Worm (Caenorhabditis elegans) whole organism, L4 larva: ENCODE measurements around the gene ssq-1.
A peak's percentile ranks its signal among the peaks of the same experiment; 100 is the strongest.

Source experiments
- F10B5.3 ChIP-seq: sonication (generic microtip); optimal IDR thresholded peaks from 2 replicates; lab custom pipeline; 2016; ENCODE audit warnings: mild to moderate bottlenecking, missing genetic modification characterization, missing compliant biosample characterization
- T20F7.1 ChIP-seq: fragments of 200-800 bp; sonication (Bioruptor generic); optimal IDR thresholded peaks from 2 replicates; lab custom pipeline; 2018; ENCODE audit warnings: mild to moderate bottlenecking, missing genetic modification characterization, missing compliant biosample characterization
- Y48G9A.11 ChIP-seq: fragments of 200-800 bp; sonication (Bioruptor generic); IDR thresholded peaks from 2 replicates; pipeline ENCODE4 v1.3.6; 2022; ENCODE audit warnings: missing genetic modification reagents, missing genetic modification characterization, missing compliant biosample characterization
- ZK546.5 ChIP-seq, 2 experiments: sonication (generic microtip); optimal IDR thresholded peaks; 2 replicates each; lab custom pipeline; 2017; ENCODE audit warnings: missing biosample characterization in 2 of 2, missing genetic modification characterization in 2 of 2
- ama-1 ChIP-seq: fragments of 150-350 bp; optimal IDR thresholded peaks from 2 replicates; lab custom pipeline; 2014; ENCODE audit warnings: inconsistent platforms, mixed read lengths
- arid-1 ChIP-seq: fragments of 200-800 bp; sonication (Bioruptor generic); conservative IDR thresholded peaks from 2 replicates; pipeline ENCODE4 v1.3.6; 2022; ENCODE audit warnings: missing genetic modification reagents, missing genetic modification characterization, missing compliant biosample characterization
- attf-4 ChIP-seq: sonication (generic microtip); optimal IDR thresholded peaks from 3 replicates; lab custom pipeline; 2017; ENCODE audit warnings: missing biosample characterization, missing genetic modification characterization
- ceh-28 ChIP-seq: fragments of 150-350 bp; optimal IDR thresholded peaks from 2 replicates; lab custom pipeline; 2014; ENCODE audit warnings: missing biosample characterization, missing genetic modification reagents, missing genetic modification characterization
- ceh-32 ChIP-seq: sonication (generic microtip); optimal IDR thresholded peaks from 2 replicates; lab custom pipeline; 2016; ENCODE audit warnings: mild to moderate bottlenecking, missing genetic modification characterization, missing compliant biosample characterization; ENCODE audit not compliant: poor library complexity
- ceh-82 ChIP-seq: sonication (generic microtip); optimal IDR thresholded peaks from 2 replicates; lab custom pipeline; 2017; ENCODE audit warnings: missing biosample characterization, missing genetic modification characterization
- ctbp-1 ChIP-seq: fragments of 200-800 bp; sonication (Bioruptor generic); IDR thresholded peaks from 2 replicates; pipeline ENCODE4 v1.3.6; 2022; ENCODE audit warnings: missing genetic modification reagents, missing genetic modification characterization, missing compliant biosample characterization
- daf-19 ChIP-seq: fragments of 200-800 bp; sonication (Bioruptor generic); conservative IDR thresholded peaks from 2 replicates; pipeline ENCODE4 v1.3.6; 2022; ENCODE audit warnings: missing genetic modification characterization, missing compliant biosample characterization
- dmd-6 ChIP-seq: fragments of 200-800 bp; sonication (Bioruptor generic); IDR thresholded peaks from 2 replicates; pipeline ENCODE4 v1.3.6; 2022; ENCODE audit warnings: missing genetic modification reagents, missing genetic modification characterization, missing compliant biosample characterization
- dmd-8 ChIP-seq: fragments of 200-800 bp; sonication (Bioruptor generic); IDR thresholded peaks from 2 replicates; pipeline ENCODE4 v1.3.6; 2022; ENCODE audit warnings: missing genetic modification characterization, missing compliant biosample characterization
- dpl-1 ChIP-seq: fragments of 150-350 bp; optimal IDR thresholded peaks from 2 replicates; lab custom pipeline; 2014; ENCODE audit warnings: missing biosample characterization, missing genetic modification reagents, missing genetic modification characterization
- duxl-1 ChIP-seq: sonication (generic microtip); optimal IDR thresholded peaks from 2 replicates; lab custom pipeline; 2016; ENCODE audit warnings: mild to moderate bottlenecking, missing genetic modification characterization, moderate library complexity, missing compliant biosample characterization; ENCODE audit not compliant: poor library complexity
- egl-27 ChIP-seq: sonication (generic microtip); optimal IDR thresholded peaks from 3 replicates; lab custom pipeline; 2017; ENCODE audit warnings: missing biosample characterization, missing genetic modification reagents, missing genetic modification characterization
- fos-1 ChIP-seq: fragments of 150-350 bp; optimal IDR thresholded peaks from 2 replicates; lab custom pipeline; 2014; ENCODE audit warnings: missing biosample characterization, missing genetic modification characterization
- hif-1 ChIP-seq, 2 experiments: sonication (generic microtip); optimal IDR thresholded peaks; 2 replicates each; lab custom pipeline; 2016 to 2017; ENCODE audit warnings: missing compliant biosample characterization in 2 of 2, missing genetic modification characterization in 2 of 2, missing genetic modification reagents in 2 of 2, missing genotype in 2 of 2, mild to moderate bottlenecking in 1 of 2
- hlh-11 ChIP-seq: fragments of 200-800 bp; sonication (Bioruptor generic); optimal IDR thresholded peaks from 2 replicates; lab custom pipeline; 2018; ENCODE audit warnings: mild to moderate bottlenecking, missing genetic modification characterization, missing compliant biosample characterization
- hlh-30 ChIP-seq: sonication (generic microtip); optimal IDR thresholded peaks from 2 replicates; lab custom pipeline; 2017; ENCODE audit warnings: antibody characterized with exemption, mild to moderate bottlenecking, missing genetic modification characterization, missing compliant biosample characterization; ENCODE audit not compliant: insufficient read depth
- hmg-1.1 ChIP-seq: fragments of 200-800 bp; sonication (Bioruptor generic); IDR thresholded peaks from 2 replicates; pipeline ENCODE4 v1.3.6; 2022; ENCODE audit warnings: missing genetic modification reagents, missing genetic modification characterization, missing compliant biosample characterization
- jun-1 ChIP-seq: fragments of 150-350 bp; optimal IDR thresholded peaks from 2 replicates; lab custom pipeline; 2014; ENCODE audit warnings: missing biosample characterization, missing genetic modification reagents, missing genetic modification characterization
- lim-7 ChIP-seq: fragments of 200-800 bp; sonication (Bioruptor generic); IDR thresholded peaks from 2 replicates; pipeline ENCODE4 v1.3.6; 2022; ENCODE audit warnings: missing genetic modification characterization, missing compliant biosample characterization
- lin-13 ChIP-seq: fragments of 150-350 bp; optimal IDR thresholded peaks from 2 replicates; lab custom pipeline; 2014; ENCODE audit warnings: missing biosample characterization, missing genetic modification reagents, missing genetic modification characterization
- lin-15B ChIP-seq: fragments of 150-350 bp; sonication (generic microtip); optimal IDR thresholded peaks from 3 replicates; lab custom pipeline; 2014; ENCODE audit warnings: missing biosample characterization, missing genetic modification characterization
- lin-29 ChIP-seq: fragments of 200-800 bp; sonication (Bioruptor generic); IDR thresholded peaks from 2 replicates; pipeline ENCODE4 v1.3.6; 2022; ENCODE audit warnings: missing genetic modification reagents, missing genetic modification characterization, missing compliant biosample characterization
- lin-38 ChIP-seq: fragments of 200-800 bp; sonication (Bioruptor generic); IDR thresholded peaks from 2 replicates; pipeline ENCODE4 v1.3.6; 2022; ENCODE audit warnings: missing genetic modification reagents, missing genetic modification characterization, missing compliant biosample characterization
- lsy-2 ChIP-seq, 2 experiments: fragments of 150-350 bp in 1 of 2; sonication (generic microtip) in 1 of 2; optimal IDR thresholded peaks; 2 replicates each; lab custom pipeline; 2014 to 2017; ENCODE audit warnings: missing biosample characterization in 2 of 2, missing genetic modification characterization in 2 of 2
- mdl-1 ChIP-seq, 2 experiments: fragments of 150-350 bp in 1 of 2; sonication (generic microtip) in 1 of 2; optimal IDR thresholded peaks; 2 replicates each; lab custom pipeline; 2014 to 2017; ENCODE audit warnings: missing biosample characterization in 2 of 2, missing genetic modification characterization in 2 of 2
- mep-1 ChIP-seq: fragments of 150-350 bp; sonication (generic microtip); optimal IDR thresholded peaks from 3 replicates; lab custom pipeline; 2014; ENCODE audit warnings: missing biosample characterization, missing genetic modification characterization
- mes-2 ChIP-seq: sonication (generic microtip); optimal IDR thresholded peaks from 2 replicates; lab custom pipeline; 2016; ENCODE audit warnings: missing genotype, mild to moderate bottlenecking, missing genetic modification characterization, missing compliant biosample characterization; ENCODE audit not compliant: poor library complexity, severe bottlenecking
- mxl-3 ChIP-seq: fragments of 200-800 bp; sonication (Bioruptor generic); optimal IDR thresholded peaks from 2 replicates; lab custom pipeline; 2018; ENCODE audit warnings: mild to moderate bottlenecking, missing genetic modification characterization, missing compliant biosample characterization
- nhr-11 ChIP-seq: fragments of 150-350 bp; optimal IDR thresholded peaks from 2 replicates; lab custom pipeline; 2014; ENCODE audit warnings: missing biosample characterization, missing genetic modification characterization
- nhr-237 ChIP-seq: sonication (generic microtip); optimal IDR thresholded peaks from 2 replicates; lab custom pipeline; 2017; ENCODE audit warnings: missing biosample characterization, missing genetic modification characterization
- nhr-28 ChIP-seq: fragments of 150-350 bp; optimal IDR thresholded peaks from 2 replicates; lab custom pipeline; 2014; ENCODE audit warnings: missing biosample characterization, missing genetic modification characterization
- nhr-42 ChIP-seq: fragments of 200-800 bp; sonication (Bioruptor generic); IDR thresholded peaks from 2 replicates; pipeline ENCODE4 v1.3.6; 2022; ENCODE audit warnings: missing genetic modification characterization, missing compliant biosample characterization
- nhr-48 ChIP-seq: sonication (generic microtip); optimal IDR thresholded peaks from 2 replicates; lab custom pipeline; 2016; ENCODE audit warnings: mild to moderate bottlenecking, missing genetic modification characterization, missing compliant biosample characterization
- nhr-6 ChIP-seq: fragments of 150-350 bp; optimal IDR thresholded peaks from 2 replicates; lab custom pipeline; 2014; ENCODE audit warnings: missing biosample characterization, missing genetic modification characterization
- nhr-76 ChIP-seq: fragments of 150-350 bp; optimal IDR thresholded peaks from 2 replicates; lab custom pipeline; 2014; ENCODE audit warnings: missing biosample characterization, missing genetic modification characterization
- nhr-77 ChIP-seq: fragments of 150-350 bp; optimal IDR thresholded peaks from 2 replicates; lab custom pipeline; 2014; ENCODE audit warnings: missing biosample characterization, missing genetic modification characterization
- pha-4 ChIP-seq, 2 experiments: fragments of 150-350 bp in 1 of 2; fragments of 200-800 bp in 1 of 2; sonication (Bioruptor generic) in 1 of 2; IDR thresholded peaks in 1 of 2; optimal IDR thresholded peaks in 1 of 2; 2 replicates each; pipeline versions ENCODE4 v1.3.6 to Lab custom; 2014 to 2022; ENCODE audit warnings: missing genetic modification characterization in 2 of 2, missing genetic modification reagents in 2 of 2, missing biosample characterization in 1 of 2, missing compliant biosample characterization in 1 of 2
- php-3 ChIP-seq: fragments of 200-800 bp; sonication (Bioruptor generic); IDR thresholded peaks from 2 replicates; pipeline ENCODE4 v1.3.6; 2022; ENCODE audit warnings: missing genetic modification reagents, missing genetic modification characterization, missing compliant biosample characterization
- sdz-12 ChIP-seq: fragments of 200-800 bp; sonication (Bioruptor generic); optimal IDR thresholded peaks from 2 replicates; lab custom pipeline; 2018; ENCODE audit warnings: mild to moderate bottlenecking, missing genetic modification characterization, missing compliant biosample characterization
- spr-1 ChIP-seq: sonication (generic microtip); optimal IDR thresholded peaks from 2 replicates; lab custom pipeline; 2016; ENCODE audit warnings: mild to moderate bottlenecking, missing genetic modification characterization, missing compliant biosample characterization
- spr-3 ChIP-seq: fragments of 200-800 bp; sonication (Bioruptor generic); optimal IDR thresholded peaks from 2 replicates; lab custom pipeline; 2018; ENCODE audit warnings: mild to moderate bottlenecking, missing genetic modification characterization, missing compliant biosample characterization
- unc-130 ChIP-seq: sonication (generic microtip); optimal IDR thresholded peaks from 2 replicates; lab custom pipeline; 2016; ENCODE audit warnings: missing genetic modification reagents, missing genetic modification characterization, missing compliant biosample characterization
- unc-39 ChIP-seq: sonication (generic microtip); optimal IDR thresholded peaks from 2 replicates; lab custom pipeline; 2017; ENCODE audit warnings: missing biosample characterization, missing genetic modification characterization
- unc-62 ChIP-seq, 3 experiments: fragments of 150-350 bp in 1 of 3; sonication (generic microtip); optimal IDR thresholded peaks in 2 of 3; peaks in 1 of 3; 1 replicate in 1 of 3; 2 replicates in 2 of 3; lab custom pipeline; 2014 to 2017; ENCODE audit warnings: missing biosample characterization in 3 of 3, missing genetic modification characterization in 3 of 3, missing genetic modification reagents in 3 of 3, missing genotype in 1 of 3
- zfp-2 ChIP-seq: sonication (generic microtip); optimal IDR thresholded peaks from 2 replicates; lab custom pipeline; 2016; ENCODE audit warnings: mild to moderate bottlenecking, missing genetic modification characterization, missing compliant biosample characterization
- ztf-11 ChIP-seq: fragments of 150-350 bp; optimal IDR thresholded peaks from 2 replicates; lab custom pipeline; 2014; ENCODE audit warnings: missing biosample characterization, missing genetic modification characterization

ssq-1 gene

DNA sequence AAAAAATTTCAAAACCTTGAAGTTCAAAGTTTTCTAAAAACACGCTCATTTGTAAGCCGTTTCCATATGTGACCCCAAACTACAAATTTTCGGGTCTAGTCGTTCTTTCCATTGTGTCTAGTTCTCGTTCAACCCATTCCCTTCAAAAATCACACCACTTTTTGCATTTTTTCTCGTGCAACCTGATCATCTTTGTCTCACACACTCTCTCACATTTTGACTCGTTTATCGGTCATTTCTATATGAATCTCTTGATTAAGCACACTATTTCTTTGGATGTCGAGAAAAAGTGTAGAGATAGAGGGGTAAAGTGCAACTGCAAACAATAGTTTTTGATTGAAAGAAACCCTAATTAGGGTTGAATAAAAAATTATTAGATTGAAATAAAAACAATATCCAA lies 48.8 kb upstream of the ssq-1 start:
- TF ChIP-seq ceh-82 (tag; lab: Kevin White, UChicago): no peak
- no peak for TF ChIP-seq daf-19 (GFP tag; lab: Robert Waterston, UW)
- TF ChIP-seq attf-4: no peak
- no peak for TF ChIP-seq pha-4 (GFP tag; IDR thresholded peaks at IDR 0.05; lab: Robert Waterston, UW)
- peak; percentile 21 for TF ChIP-seq pha-4 (tag; optimal IDR thresholded peaks at IDR 0.05; lab: Kevin White, UChicago)
- TF ChIP-seq sdz-12 (GFP tag; lab: Kevin White, UChicago): no peak
- no peak for TF ChIP-seq ctbp-1 (GFP tag; lab: Robert Waterston, UW)
- TF ChIP-seq mes-2 (tag; lab: Kevin White, UChicago): peak; percentile 72
- no peak for TF ChIP-seq spr-1
- TF ChIP-seq ceh-28: no peak
- 0 out of 2 replicates have a peak, but pooled peaks have one; percentile 28 for TF ChIP-seq lin-38 (GFP tag; lab: Robert Waterston, UW)
- TF ChIP-seq lin-15B: no peak
- peak in 1 of 2 experiments; percentile 71 for TF ChIP-seq mdl-1 (tag; optimal IDR thresholded peaks at IDR 0.05; lab: Kevin White, UChicago)
- TF ChIP-seq egl-27: no peak
- peak; percentile 43 for TF ChIP-seq nhr-48 (tag; lab: Kevin White, UChicago)
- no peak for TF ChIP-seq lin-29 (GFP tag; lab: Robert Waterston, UW)
- TF ChIP-seq dpl-1: peak; percentile 3
- TF ChIP-seq nhr-237 (tag; lab: Kevin White, UChicago): no peak
- TF ChIP-seq duxl-1 (tag; lab: Kevin White, UChicago): no peak
- no peak for TF ChIP-seq fos-1 (tag; lab: Kevin White, UChicago)
- no peak for TF ChIP-seq unc-39 (tag; lab: Kevin White, UChicago)
- no peak for TF ChIP-seq unc-130 (GFP tag; lab: Kevin White, UChicago)
- peak in 1 of 2 experiments; percentile 71 for TF ChIP-seq lsy-2 (tag; optimal IDR thresholded peaks at IDR 0.05; lab: Kevin White, UChicago)
- no peak for TF ChIP-seq nhr-42 (GFP tag; lab: Robert Waterston, UW)
- TF ChIP-seq ceh-32 (tag; lab: Kevin White, UChicago): no peak
- TF ChIP-seq hlh-11: peak; percentile 93
- TF ChIP-seq hlh-30 (tag; lab: Kevin White, UChicago): peak; percentile 87
- peak; percentile 91 for TF ChIP-seq nhr-77 (tag; lab: Kevin White, UChicago)
- no peak for TF ChIP-seq spr-3 (GFP tag; lab: Kevin White, UChicago)
- TF ChIP-seq zfp-2: no peak
- no peak for TF ChIP-seq ztf-11
- TF ChIP-seq dmd-6 (GFP tag; lab: Robert Waterston, UW): peak; percentile 70
- no peak for TF ChIP-seq lim-7 (GFP tag; lab: Robert Waterston, UW)
- no peak for TF ChIP-seq ZK546.5 (tag; optimal IDR thresholded peaks at IDR 0.05; lab: Kevin White, UChicago)
- no peak for TF ChIP-seq F10B5.3 (tag; lab: Kevin White, UChicago)
- peak; percentile 24 for TF ChIP-seq nhr-6
- peak; percentile 79 for TF ChIP-seq mep-1
- TF ChIP-seq arid-1 (GFP tag; lab: Robert Waterston, UW): no peak
- no peak for TF ChIP-seq Y48G9A.11 (GFP tag; lab: Robert Waterston, UW)
- TF ChIP-seq T20F7.1 (GFP tag; lab: Kevin White, UChicago): peak; percentile 49
- no peak for TF ChIP-seq hmg-1.1 (GFP tag; lab: Robert Waterston, UW)
- peak in 1 of 2 experiments; percentile 25 for TF ChIP-seq hif-1 (tag; optimal IDR thresholded peaks at IDR 0.05; lab: Kevin White, UChicago)
- peak; percentile 64 for TF ChIP-seq mxl-3 (GFP tag; lab: Kevin White, UChicago)
- TF ChIP-seq php-3: peak; percentile 40; the same call in 1 of the 2 replicates
- TF ChIP-seq dmd-8 (GFP tag; lab: Robert Waterston, UW): no peak
- no peak for TF ChIP-seq jun-1 (tag; lab: Kevin White, UChicago)
- peak in 1 of 2 experiments; percentile 97 for TF ChIP-seq unc-62 (GFP tag; optimal IDR thresholded peaks at IDR 0.05 in 1 of 2; lab: Kevin White, UChicago)
- TF ChIP-seq unc-62 (tag; optimal IDR thresholded peaks at IDR 0.05; lab: Kevin White, UChicago): no peak
- no peak for TF ChIP-seq ama-1 (lab: Kevin White, UChicago)
- no peak for TF ChIP-seq nhr-76
- peak; percentile 96 for TF ChIP-seq nhr-28
- TF ChIP-seq lin-13: peak; percentile 44
- TF ChIP-seq nhr-11 (tag; lab: Kevin White, UChicago): no peak
